Fruit fly (Drosophila melanogaster) whole organism, wandering third instar larva: ENCODE results near the gene Cpr64Ad.

Experiments
- HLH106 ChIP-seq: fragments of 200-800 bp; optimal IDR thresholded peaks from 3 replicates; lab custom pipeline; 2019; ENCODE audit warnings: missing biosample characterization, mild to moderate bottlenecking, missing genetic modification characterization, moderate library complexity
- br ChIP-seq: fragments of 200-800 bp; sonication (Bioruptor generic); optimal IDR thresholded peaks from 2 replicates; lab custom pipeline; 2016; ENCODE audit warnings: missing biosample characterization, missing genetic modification characterization
- brk ChIP-seq: fragments of 200-800 bp; sonication (Bioruptor generic); optimal IDR thresholded peaks from 2 replicates; lab custom pipeline; 2016; ENCODE audit warnings: missing biosample characterization, mild to moderate bottlenecking, missing genetic modification characterization
- dsf ChIP-seq: sonication (Bioruptor generic); optimal IDR thresholded peaks from 2 replicates; lab custom pipeline; 2016; ENCODE audit warnings: missing biosample characterization, missing genetic modification characterization, borderline replicate concordance
- h ChIP-seq: fragments of 200-800 bp; sonication (Bioruptor generic); optimal IDR thresholded peaks from 3 replicates; lab custom pipeline; 2016; ENCODE audit warnings: missing biosample characterization, mild to moderate bottlenecking, missing genetic modification characterization
- psq ChIP-seq: fragments of 200-800 bp; sonication (Bioruptor generic); optimal IDR thresholded peaks from 3 replicates; lab custom pipeline; 2017; ENCODE audit warnings: missing biosample characterization, mild to moderate bottlenecking, missing genetic modification characterization, moderate library complexity
- rgr ChIP-seq: fragments of 200-800 bp; sonication (Bioruptor generic); optimal IDR thresholded peaks from 3 replicates; lab custom pipeline; 2016; ENCODE audit warnings: missing biosample characterization, mild to moderate bottlenecking, missing genetic modification characterization

dm6 chr3L:4253611-4254300 lies 38.6 kb downstream of the Cpr64Ad start:
- TF ChIP-seq h: no peak
- no peak for TF ChIP-seq rgr (GFP tag; lab: Kevin White, UChicago)
- TF ChIP-seq br (GFP tag; lab: Kevin White, UChicago): no peak
- TF ChIP-seq HLH106 (tag; lab: Kevin White, UChicago): no peak
- no peak for TF ChIP-seq dsf (GFP tag; lab: Kevin White, UChicago)
- TF ChIP-seq psq (GFP tag; lab: Kevin White, UChicago): no peak
- TF ChIP-seq brk (GFP tag; lab: Kevin White, UChicago): no peak
